Fruit fly (Drosophila melanogaster) whole organism, embryonic: Measurements from ENCODE around the gene CG31178.
A peak's percentile ranks its signal among the peaks of the same experiment; 100 is the strongest.

ENCODE experiments used
- Aef1 ChIP-seq: fragments of 200-800 bp; sonication (Bioruptor generic); IDR thresholded peaks from 3 replicates; pipeline ENCODE4 v1.3.6; 2022; ENCODE audit warnings: missing biosample characterization, missing genetic modification characterization
- Antp ChIP-seq: fragments of 200-800 bp; sonication (Bioruptor generic); optimal IDR thresholded peaks from 3 replicates; lab custom pipeline; 2016; ENCODE audit warnings: missing biosample characterization, missing genetic modification characterization
- Bgb ChIP-seq: fragments of 200-800 bp; sonication (Bioruptor generic); IDR thresholded peaks from 2 replicates; pipeline ENCODE4 v1.3.6; 2022; ENCODE audit warnings: missing biosample characterization, missing genetic modification characterization; ENCODE audit not compliant: partially characterized antibody
- BtbVII ChIP-seq: fragments of 200-800 bp; sonication (Bioruptor generic); optimal IDR thresholded peaks from 3 replicates; lab custom pipeline; 2017; ENCODE audit warnings: missing biosample characterization, mild to moderate bottlenecking, missing genetic modification characterization
- CG10366 ChIP-seq: fragments of 200-800 bp; sonication (Bioruptor generic); IDR thresholded peaks from 2 replicates; pipeline ENCODE4 v1.3.6; 2022; ENCODE audit warnings: missing biosample characterization, missing genetic modification characterization
- CG12391 ChIP-seq: fragments of 200-800 bp; sonication (Bioruptor generic); optimal IDR thresholded peaks from 3 replicates; lab custom pipeline; 2018; ENCODE audit warnings: missing biosample characterization, mild to moderate bottlenecking, missing genetic modification characterization, moderate library complexity
- CG12769 ChIP-seq: fragments of 200-800 bp; sonication (Bioruptor generic); optimal IDR thresholded peaks from 2 replicates; lab custom pipeline; 2019; ENCODE audit warnings: missing biosample characterization, mild to moderate bottlenecking, missing genetic modification characterization, moderate library complexity
- CG13287 ChIP-seq: fragments of 200-800 bp; sonication (Bioruptor generic); IDR thresholded peaks from 2 replicates; pipeline ENCODE4 v1.3.6; 2022; ENCODE audit warnings: missing biosample characterization, missing genetic modification characterization; ENCODE audit not compliant: partially characterized antibody
- CG1647 ChIP-seq: fragments of 200-800 bp; sonication (Bioruptor generic); optimal IDR thresholded peaks from 3 replicates; lab custom pipeline; 2016; ENCODE audit warnings: missing biosample characterization, missing genetic modification characterization
- CG18262 ChIP-seq: fragments of 200-800 bp; optimal IDR thresholded peaks from 3 replicates; lab custom pipeline; 2019; ENCODE audit warnings: missing biosample characterization, mild to moderate bottlenecking, missing genetic modification characterization, moderate library complexity
- CG2202 ChIP-seq: fragments of 200-800 bp; sonication (Bioruptor generic); optimal IDR thresholded peaks from 2 replicates; lab custom pipeline; 2018; ENCODE audit warnings: missing biosample characterization, mild to moderate bottlenecking, missing genetic modification characterization
- CG2678 ChIP-seq: fragments of 200-800 bp; sonication (Bioruptor generic); optimal IDR thresholded peaks from 3 replicates; lab custom pipeline; 2019; ENCODE audit warnings: missing biosample characterization, mild to moderate bottlenecking, missing genetic modification characterization, moderate library complexity
- CG2712 ChIP-seq: fragments of 200-800 bp; optimal IDR thresholded peaks from 3 replicates; lab custom pipeline; 2019; ENCODE audit warnings: missing biosample characterization, mild to moderate bottlenecking, missing genetic modification characterization, moderate library complexity
- CG43689 ChIP-seq: fragments of 200-800 bp; sonication (Bioruptor generic); IDR thresholded peaks from 2 replicates; pipeline ENCODE4 v1.3.6; 2022; ENCODE audit warnings: missing biosample characterization, missing genetic modification characterization
- CG4820 ChIP-seq: fragments of 200-800 bp; sonication (Bioruptor generic); optimal IDR thresholded peaks from 3 replicates; lab custom pipeline; 2016; ENCODE audit warnings: missing biosample characterization, missing genetic modification characterization
- CG5245 ChIP-seq: fragments of 200-800 bp; sonication (Bioruptor generic); optimal IDR thresholded peaks from 3 replicates; lab custom pipeline; 2016; ENCODE audit warnings: missing biosample characterization, missing genetic modification characterization
- CG6272 ChIP-seq: fragments of 200-800 bp; sonication (Bioruptor generic); IDR thresholded peaks from 2 replicates; pipeline ENCODE4 v1.3.6; 2022; ENCODE audit warnings: missing biosample characterization, missing genetic modification characterization
- CG6654 ChIP-seq: fragments of 200-800 bp; sonication (Bioruptor generic); optimal IDR thresholded peaks from 2 replicates; lab custom pipeline; 2017; ENCODE audit warnings: missing biosample characterization, mild to moderate bottlenecking, missing genetic modification characterization
- CG6813 ChIP-seq: fragments of 200-800 bp; sonication (Bioruptor generic); optimal IDR thresholded peaks from 2 replicates; lab custom pipeline; 2017; ENCODE audit warnings: missing biosample characterization, missing genetic modification characterization, mild to moderate bottlenecking, moderate library complexity, missing genetic modification reagents
- CG7372 ChIP-seq: fragments of 200-800 bp; sonication (Bioruptor generic); IDR thresholded peaks from 2 replicates; pipeline ENCODE4 v1.3.6; 2022; ENCODE audit warnings: missing biosample characterization, missing genetic modification characterization
- CG8281 ChIP-seq: fragments of 200-800 bp; sonication (Bioruptor generic); optimal IDR thresholded peaks from 2 replicates; lab custom pipeline; 2018; ENCODE audit warnings: missing biosample characterization, mild to moderate bottlenecking, missing genetic modification characterization, moderate library complexity
- CG8359 ChIP-seq: fragments of 200-800 bp; sonication (Bioruptor generic); optimal IDR thresholded peaks from 2 replicates; lab custom pipeline; 2017; ENCODE audit warnings: missing biosample characterization, mild to moderate bottlenecking, missing genetic modification characterization, borderline replicate concordance
- CG9932 ChIP-seq: fragments of 200-800 bp; sonication (Bioruptor generic); IDR thresholded peaks from 2 replicates; pipeline ENCODE4 v1.3.6; 2022; ENCODE audit warnings: missing biosample characterization, missing genetic modification characterization
- D19A ChIP-seq: fragments of 200-800 bp; optimal IDR thresholded peaks from 3 replicates; lab custom pipeline; 2019; ENCODE audit warnings: missing biosample characterization, mild to moderate bottlenecking, missing genetic modification characterization, moderate library complexity
- H2.0 ChIP-seq: fragments of 200-800 bp; sonication (Bioruptor generic); IDR thresholded peaks from 2 replicates; pipeline ENCODE4 v1.3.6; 2022; ENCODE audit warnings: missing biosample characterization, missing genetic modification characterization
- HHEX ChIP-seq: fragments of 200-800 bp; sonication (Bioruptor generic); optimal IDR thresholded peaks from 3 replicates; lab custom pipeline; 2017; ENCODE audit warnings: missing biosample characterization, mild to moderate bottlenecking, missing genetic modification characterization, missing genetic modification reagents
- HLH3B ChIP-seq: fragments of 200-800 bp; sonication (Bioruptor generic); IDR thresholded peaks from 2 replicates; pipeline ENCODE4 v1.3.6; 2022; ENCODE audit warnings: missing biosample characterization, missing genetic modification characterization
- Hr51 ChIP-seq, 2 experiments: fragments of 200-800 bp; sonication (Bioruptor generic); optimal IDR thresholded peaks; 2 replicates in 1 of 2; 3 replicates in 1 of 2; lab custom pipeline; 2016 to 2018; ENCODE audit warnings: missing biosample characterization in 2 of 2, missing genetic modification characterization in 2 of 2, mild to moderate bottlenecking in 1 of 2, moderate library complexity in 1 of 2
- Mrtf ChIP-seq: fragments of 200-800 bp; sonication (Bioruptor generic); IDR thresholded peaks from 3 replicates; pipeline ENCODE4 v1.3.6; 2022; ENCODE audit warnings: missing biosample characterization, missing genetic modification characterization
- Myb ChIP-seq: fragments of 200-800 bp; sonication (Bioruptor generic); optimal IDR thresholded peaks from 2 replicates; lab custom pipeline; 2016; ENCODE audit warnings: missing biosample characterization, missing genetic modification characterization
- Nf-YC ChIP-seq: fragments of 200-800 bp; optimal IDR thresholded peaks from 3 replicates; lab custom pipeline; 2019; ENCODE audit warnings: missing biosample characterization, mild to moderate bottlenecking, missing genetic modification characterization, moderate library complexity
- Oli ChIP-seq: fragments of 200-800 bp; sonication (Bioruptor generic); optimal IDR thresholded peaks from 2 replicates; lab custom pipeline; 2018; ENCODE audit warnings: missing biosample characterization, mild to moderate bottlenecking, missing genetic modification characterization, moderate library complexity
- Spps ChIP-seq: fragments of 200-800 bp; sonication (Bioruptor generic); optimal IDR thresholded peaks from 2 replicates; lab custom pipeline; 2018; ENCODE audit warnings: missing biosample characterization, mild to moderate bottlenecking, missing genetic modification characterization
- Sry-δ ChIP-seq: fragments of 200-800 bp; sonication (Bioruptor generic); optimal IDR thresholded peaks from 2 replicates; lab custom pipeline; 2016; ENCODE audit warnings: missing biosample characterization, missing genetic modification characterization
- ato ChIP-seq: fragments of 200-800 bp; sonication (Bioruptor generic); IDR thresholded peaks from 2 replicates; pipeline ENCODE4 v1.3.6; 2022; ENCODE audit warnings: missing biosample characterization, missing genetic modification characterization; ENCODE audit not compliant: partially characterized antibody
- cad ChIP-seq: fragments of >200 bp; optimal IDR thresholded peaks from 2 replicates; lab custom pipeline; 2017; ENCODE audit warnings: missing biosample characterization, missing genetic modification characterization
- dysf ChIP-seq: fragments of 200-800 bp; sonication (Bioruptor generic); IDR thresholded peaks from 3 replicates; pipeline ENCODE4 v1.3.6; 2022; ENCODE audit warnings: missing biosample characterization, missing genetic modification characterization
- gsb-n ChIP-seq: fragments of 200-800 bp; sonication (Bioruptor generic); optimal IDR thresholded peaks from 3 replicates; lab custom pipeline; 2018; ENCODE audit warnings: missing biosample characterization, mild to moderate bottlenecking, missing genetic modification characterization
- gt ChIP-seq: fragments of 200-800 bp; sonication (Bioruptor generic); IDR thresholded peaks from 2 replicates; pipeline ENCODE4 v1.3.6; 2022; ENCODE audit warnings: missing biosample characterization, missing genetic modification characterization
- jing ChIP-seq: fragments of 200-800 bp; sonication (Bioruptor generic); optimal IDR thresholded peaks from 2 replicates; lab custom pipeline; 2018; ENCODE audit warnings: missing biosample characterization, mild to moderate bottlenecking, missing genetic modification characterization
- lilli ChIP-seq: fragments of 200-800 bp; sonication (Bioruptor generic); optimal IDR thresholded peaks from 3 replicates; lab custom pipeline; 2016; ENCODE audit warnings: missing biosample characterization, missing genetic modification characterization
- nom ChIP-seq: fragments of 200-800 bp; sonication (Bioruptor generic); optimal IDR thresholded peaks from 2 replicates; lab custom pipeline; 2017; ENCODE audit warnings: missing biosample characterization, missing genetic modification characterization, mild to moderate bottlenecking, moderate library complexity, missing genetic modification reagents
- odd ChIP-seq: fragments of 200-800 bp; sonication (Bioruptor generic); optimal IDR thresholded peaks from 2 replicates; lab custom pipeline; 2017; ENCODE audit warnings: missing biosample characterization, mild to moderate bottlenecking, missing genetic modification characterization
- salm ChIP-seq: fragments of 200-800 bp; sonication (Bioruptor generic); optimal IDR thresholded peaks from 2 replicates; lab custom pipeline; 2018; ENCODE audit warnings: missing biosample characterization, mild to moderate bottlenecking, missing genetic modification characterization
- sisA ChIP-seq: fragments of 200-800 bp; sonication (Bioruptor generic); IDR thresholded peaks from 2 replicates; pipeline ENCODE4 v1.3.6; 2022; ENCODE audit warnings: missing biosample characterization, missing genetic modification characterization
- sob ChIP-seq: fragments of 200-800 bp; sonication (Bioruptor generic); IDR thresholded peaks from 2 replicates; pipeline ENCODE4 v1.3.6; 2022; ENCODE audit warnings: missing biosample characterization, missing genetic modification characterization
- sug ChIP-seq: fragments of 200-800 bp; optimal IDR thresholded peaks from 2 replicates; lab custom pipeline; 2019; ENCODE audit warnings: missing biosample characterization, mild to moderate bottlenecking, missing genetic modification characterization, moderate library complexity
- tll ChIP-seq, 2 experiments: fragments of 200-800 bp in 1 of 2; fragments of >200 bp in 1 of 2; sonication (Bioruptor generic) in 1 of 2; optimal IDR thresholded peaks; 2 replicates each; lab custom pipeline; 2017 to 2019; ENCODE audit warnings: missing biosample characterization in 2 of 2, missing genetic modification characterization in 2 of 2, mild to moderate bottlenecking in 1 of 2, moderate library complexity in 1 of 2
- trem ChIP-seq: fragments of 200-800 bp; optimal IDR thresholded peaks from 3 replicates; lab custom pipeline; 2019; ENCODE audit warnings: missing biosample characterization, mild to moderate bottlenecking, missing genetic modification characterization, moderate library complexity
- wdn ChIP-seq: fragments of 200-800 bp; sonication (Bioruptor generic); IDR thresholded peaks from 2 replicates; pipeline ENCODE4 v1.3.6; 2022; ENCODE audit warnings: missing biosample characterization, missing genetic modification characterization

CG31178 gene

dm6 chr3R:21848987-21849442, 24.5 kb upstream of the CG31178 start (continued):
- TF ChIP-seq CG6813 (GFP tag; lab: Kevin White, UChicago) (peak; percentile 66), CG9932 (GFP tag; lab: Robert Waterston, UW) (0 out of 2 replicates have a peak, but pooled peaks have one; percentile 7), Mrtf (GFP tag; lab: Robert Waterston, UW) (no peak), dysf (GFP tag; lab: Robert Waterston, UW) (peak; percentile 63), sisA (GFP tag; lab: Robert Waterston, UW) (peak; percentile 62), D19A (tag; lab: Kevin White, UChicago) (peak; percentile 78), Spps (tag; lab: Kevin White, UChicago) (peak; percentile 50), Aef1 (GFP tag; lab: Robert Waterston, UW) (no peak), Sry-δ (GFP tag; lab: Kevin White, UChicago) (peak; percentile 33), CG6272 (GFP tag; lab: Robert Waterston, UW) (no peak), salm (peak; percentile 19), lilli (GFP tag; lab: Kevin White, UChicago) (peak; percentile 44), HHEX (GFP tag; lab: Kevin White, UChicago) (peak; percentile 69), wdn (GFP tag; lab: Robert Waterston, UW) (no peak), CG12391 (tag; lab: Kevin White, UChicago) (peak; percentile 73), Antp (GFP tag; lab: Kevin White, UChicago) (peak; percentile 61), Myb (peak; percentile 39), CG5245 (peak; percentile 46), CG2712 (tag; lab: Kevin White, UChicago) (peak; percentile 86), Nf-YC (peak; percentile 43), CG7372 (no peak), BtbVII (peak; percentile 45), CG8281 (tag; lab: Kevin White, UChicago) (peak; percentile 40), CG2678 (peak; percentile 80), Bgb (GFP tag; lab: Robert Waterston, UW) (no peak), CG10366 (peak; percentile 24; the same call in 1 of the 2 replicates), HLH3B (peak; percentile 52; the same call in 1 of the 2 replicates), odd (peak; percentile 51), nom (GFP tag; lab: Kevin White, UChicago) (peak; percentile 90), Oli (tag; lab: Kevin White, UChicago) (peak; percentile 78), CG6654 (peak; percentile 51), CG4820 (GFP tag; lab: Kevin White, UChicago) (peak; percentile 80), CG12769 (tag; lab: Kevin White, UChicago) (no peak), sug (peak; percentile 10), cad (GFP tag; lab: Kevin White, UChicago) (no peak), sob (GFP tag; lab: Robert Waterston, UW) (peak; percentile 37; the same call in 1 of the 2 replicates), CG43689 (GFP tag; lab: Robert Waterston, UW) (no peak), Hr51 (GFP tag; optimal IDR thresholded peaks at IDR 0.05; lab: Kevin White, UChicago) (peak; percentile 13 to 81), CG1647 (GFP tag; lab: Kevin White, UChicago) (peak; percentile 35), CG8359 (GFP tag; lab: Kevin White, UChicago) (peak; percentile 61), CG18262 (tag; lab: Kevin White, UChicago) (peak; percentile 91), ato (GFP tag; lab: Robert Waterston, UW) (no peak), CG2202 (no peak), CG13287 (GFP tag; lab: Robert Waterston, UW) (no peak), gsb-n (tag; lab: Kevin White, UChicago) (peak; percentile 56), tll (GFP tag; optimal IDR thresholded peaks at IDR 0.05; lab: Kevin White, UChicago) (no peak), gt (no peak), jing (GFP tag; lab: Kevin White, UChicago) (peak; percentile 1), H2.0 (GFP tag; lab: Robert Waterston, UW) (0 out of 2 replicates have a peak, but pooled peaks have one; percentile 37), trem (tag; lab: Kevin White, UChicago) (peak; percentile 74)
